Fruit fly (Drosophila melanogaster): ENCODE data around the gene stx.

The stx gene

DNA sequence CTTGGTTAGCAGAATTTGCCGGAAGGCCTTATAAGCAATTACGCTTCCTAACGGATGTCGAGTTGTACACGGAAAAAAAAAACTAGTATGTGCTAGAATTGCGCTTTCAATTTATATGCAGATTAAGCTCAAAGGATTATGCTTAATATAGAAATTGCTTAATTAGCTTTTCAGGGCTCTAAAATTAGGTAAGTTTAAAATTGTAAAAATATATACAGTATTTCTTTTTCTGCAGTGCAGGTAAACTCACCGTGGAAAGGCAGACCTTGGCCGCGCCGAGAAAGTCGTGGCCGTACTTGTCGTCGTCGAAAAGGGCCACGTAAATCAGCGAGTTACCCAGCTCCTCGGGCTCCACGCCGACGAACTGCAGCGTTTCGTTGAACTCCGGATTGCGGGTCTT is 5.9 kb upstream of the stx start:
- TF ChIP-seq CG17806 (tag; optimal IDR thresholded peaks at IDR 0.05) = peak; percentile 5
- no peak for TF ChIP-seq CG12605 (GFP tag; IDR thresholded peaks at IDR 0.05)

DNA sequence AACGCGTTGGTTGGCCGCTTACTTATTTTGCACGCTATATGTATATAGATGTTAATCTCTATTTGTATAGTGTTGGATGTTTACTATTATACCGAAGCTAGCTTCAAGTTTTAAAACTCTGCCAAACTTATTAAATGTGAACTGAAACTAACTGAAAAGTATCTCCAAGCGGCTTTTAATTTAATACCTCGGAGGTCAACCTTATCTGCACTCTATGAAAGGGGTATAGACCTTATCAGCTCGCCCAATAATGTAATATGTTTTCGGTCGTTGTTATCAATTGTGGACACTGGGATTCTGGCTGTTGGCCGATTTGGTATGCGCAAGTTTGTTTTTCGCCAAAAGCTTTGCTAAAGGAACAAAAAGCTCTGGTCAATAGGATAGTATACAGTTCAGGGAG is 3.9 kb upstream of the stx start:
- no peak for TF ChIP-seq D1 (tag; optimal IDR thresholded peaks at IDR 0.05)
- TF ChIP-seq Pif1A (GFP tag; optimal IDR thresholded peaks at IDR 0.05) = no peak
- TF ChIP-seq CG8159 (tag; optimal IDR thresholded peaks at IDR 0.05) = no peak
- no peak for TF ChIP-seq CG14655 (GFP tag; optimal IDR thresholded peaks at IDR 0.05)
- no peak for TF ChIP-seq Ets98B (GFP tag; IDR thresholded peaks at IDR 0.05)
- TF ChIP-seq Pif1B (GFP tag; optimal IDR thresholded peaks at IDR 0.05) = no peak
- no peak for TF ChIP-seq gl (tag; optimal IDR thresholded peaks at IDR 0.05)
- TF ChIP-seq CG32121 (GFP tag; IDR thresholded peaks at IDR 0.05) = no peak
- no peak for TF ChIP-seq CG13204 (GFP tag; optimal IDR thresholded peaks at IDR 0.05)
- TF ChIP-seq CG15710 (tag; optimal IDR thresholded peaks at IDR 0.05) = no peak
- TF ChIP-seq Snoo (tag; optimal IDR thresholded peaks at IDR 0.05) = no peak
- no peak for TF ChIP-seq fd96Ca (GFP tag; IDR thresholded peaks at IDR 0.05)

DNA sequence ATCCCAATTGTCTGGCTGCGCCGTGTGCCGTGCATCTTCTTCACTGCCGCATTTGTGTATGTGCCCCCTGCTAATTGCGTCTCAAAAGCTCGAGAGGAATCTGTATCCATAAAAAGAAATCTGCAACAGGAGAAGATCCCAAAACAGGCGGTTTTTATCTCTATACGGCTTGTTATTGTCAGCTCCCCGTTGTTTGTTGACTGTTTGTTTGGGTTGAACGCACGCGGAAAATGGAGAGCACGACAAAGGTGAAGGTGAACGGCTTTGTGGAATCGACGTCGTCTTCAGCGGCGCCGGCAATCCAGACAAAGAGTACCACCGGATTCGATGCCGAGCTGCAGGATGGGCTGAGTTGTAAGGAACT is 829 bp upstream of the stx start:
- TF ChIP-seq Ets98B (GFP tag; IDR thresholded peaks at IDR 0.05) (no peak), CG14655 (GFP tag; optimal IDR thresholded peaks at IDR 0.05) (no peak), CG12605 (GFP tag; IDR thresholded peaks at IDR 0.05) (no peak), D1 (tag; optimal IDR thresholded peaks at IDR 0.05) (no peak), EcR (GFP tag; optimal IDR thresholded peaks at IDR 0.05) (peak; percentile 87)

dm6 chrX:10744315-10744767 is 402 bp downstream of the stx start, which contains the start of gene ras:
TSS of gene ras (plus strand) at chrX:10744502.
- TF ChIP-seq D1 (tag; optimal IDR thresholded peaks at IDR 0.05) (no peak), CG15710 (tag; optimal IDR thresholded peaks at IDR 0.05) (no peak), CG14655 (GFP tag; optimal IDR thresholded peaks at IDR 0.05) (no peak), rn (GFP tag; IDR thresholded peaks at IDR 0.05) (no peak), CG10348 (GFP tag; IDR thresholded peaks at IDR 0.05) (no peak), CG12605 (GFP tag; IDR thresholded peaks at IDR 0.05) (no peak), CG17806 (tag; optimal IDR thresholded peaks at IDR 0.05) (no peak), Pif1B (GFP tag; optimal IDR thresholded peaks at IDR 0.05) (no peak), CG4496 (GFP tag; IDR thresholded peaks at IDR 0.05) (no peak), CG34367 (tag; optimal IDR thresholded peaks at IDR 0.05) (no peak), CG8159 (tag; optimal IDR thresholded peaks at IDR 0.05) (no peak), Pif1A (GFP tag; optimal IDR thresholded peaks at IDR 0.05) (no peak), CG9948 (tag; optimal IDR thresholded peaks at IDR 0.05) (no peak), EcR (GFP tag; optimal IDR thresholded peaks at IDR 0.05) (no peak), gl (tag; optimal IDR thresholded peaks at IDR 0.05) (no peak), CG13204 (GFP tag; optimal IDR thresholded peaks at IDR 0.05) (no peak), Snoo (tag; optimal IDR thresholded peaks at IDR 0.05) (no peak), Ets98B (GFP tag; IDR thresholded peaks at IDR 0.05) (no peak), fd96Ca (GFP tag; IDR thresholded peaks at IDR 0.05) (no peak), CG32121 (GFP tag; IDR thresholded peaks at IDR 0.05) (no peak)

DNA sequence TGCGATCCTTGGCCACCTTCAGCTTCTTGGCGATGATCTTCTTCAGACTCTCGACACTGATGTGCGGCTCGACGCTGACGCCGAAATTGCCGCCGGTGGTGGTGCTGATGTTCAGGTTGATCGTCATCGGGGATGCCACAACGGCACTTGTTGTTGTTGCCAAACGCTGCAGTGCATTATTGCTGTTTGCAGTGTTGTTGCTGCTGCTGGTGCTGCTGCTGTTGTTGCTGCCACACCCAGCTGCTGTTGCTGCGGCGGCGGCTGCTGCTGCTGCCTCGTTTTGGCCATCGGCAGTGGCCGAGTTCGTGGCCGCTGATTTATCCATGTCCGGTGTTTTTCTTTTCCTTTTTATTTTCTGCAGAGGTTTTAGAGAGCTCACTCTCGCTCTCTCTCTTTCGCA is 918 bp downstream of the stx start:
- TF ChIP-seq CG14655 (GFP tag; optimal IDR thresholded peaks at IDR 0.05) (peak; percentile 37), rn (GFP tag; IDR thresholded peaks at IDR 0.05) (no peak), fd96Ca (GFP tag; IDR thresholded peaks at IDR 0.05) (no peak), CG13204 (GFP tag; optimal IDR thresholded peaks at IDR 0.05) (peak; percentile 51), EcR (GFP tag; optimal IDR thresholded peaks at IDR 0.05) (no peak), CG32121 (GFP tag; IDR thresholded peaks at IDR 0.05) (peak; percentile 30; the same call in 1 of the 2 replicates), Ets98B (GFP tag; IDR thresholded peaks at IDR 0.05) (no peak), Pif1B (GFP tag; optimal IDR thresholded peaks at IDR 0.05) (no peak)

- TF ChIP-seq Pif1B (GFP tag; optimal IDR thresholded peaks at IDR 0.05) (no peak), gl (tag; optimal IDR thresholded peaks at IDR 0.05) (no peak), CG4496 (GFP tag; IDR thresholded peaks at IDR 0.05) (peak; percentile 67; the same call in 2 of the 3 replicates), Ets98B (GFP tag; IDR thresholded peaks at IDR 0.05) (peak; percentile 41), CG17806 (tag; optimal IDR thresholded peaks at IDR 0.05) (no peak), CG13204 (GFP tag; optimal IDR thresholded peaks at IDR 0.05) (no peak), CG8159 (tag; optimal IDR thresholded peaks at IDR 0.05) (peak; percentile 16), CG14655 (GFP tag; optimal IDR thresholded peaks at IDR 0.05) (peak; percentile 43), CG10348 (GFP tag; IDR thresholded peaks at IDR 0.05) (no peak), CG12605 (GFP tag; IDR thresholded peaks at IDR 0.05) (peak; percentile 60), fd96Ca (GFP tag; IDR thresholded peaks at IDR 0.05) (0 out of 3 replicates have a peak, but pooled peaks have one; percentile 44), CG15710 (tag; optimal IDR thresholded peaks at IDR 0.05) (no peak)
Observed at dm6 chrX:10742578-10742976, 2.2 kb downstream of the stx start.

DNA sequence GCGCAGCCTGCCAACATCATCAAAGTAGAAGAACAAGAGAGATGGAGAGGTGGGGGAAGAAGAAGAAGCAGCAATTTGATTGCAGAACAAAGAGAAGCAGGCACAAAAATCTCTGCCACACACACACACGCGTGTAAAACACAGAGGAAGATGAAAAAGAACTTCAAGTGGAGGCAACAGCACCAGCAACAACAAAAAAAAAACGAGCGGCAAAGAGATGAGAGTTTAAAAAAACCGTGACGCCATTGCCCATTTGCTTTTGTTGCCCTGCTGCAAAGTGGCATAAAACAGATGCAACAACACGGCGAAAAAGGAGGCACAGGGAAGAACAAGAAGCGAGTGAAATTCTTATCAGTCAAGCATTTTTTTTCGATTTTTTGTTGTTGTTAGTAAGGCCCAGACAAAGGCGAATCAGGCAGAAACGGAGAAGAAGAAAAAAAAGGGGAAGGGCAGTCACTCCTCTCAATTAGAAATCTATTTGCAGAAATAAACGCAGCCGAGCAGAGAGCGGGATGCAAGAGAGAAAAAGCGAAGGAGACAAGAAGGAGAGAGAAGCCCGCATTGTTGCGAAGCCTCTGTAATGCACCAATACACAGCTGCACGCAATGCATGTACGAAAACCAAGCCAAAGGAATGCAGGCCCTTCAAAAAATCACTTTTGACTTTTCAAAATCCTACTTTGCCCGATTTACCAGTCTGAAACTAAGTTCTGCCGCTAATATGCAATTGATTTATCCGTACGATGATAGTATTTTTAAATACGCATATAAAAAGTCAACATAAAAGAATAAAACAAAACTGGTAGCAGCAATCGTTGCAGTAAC is 2.8 kb downstream of the stx start:
- peak; percentile 25 for TF ChIP-seq Pif1A (GFP tag; optimal IDR thresholded peaks at IDR 0.05)
- TF ChIP-seq CG17806 (tag; optimal IDR thresholded peaks at IDR 0.05) = peak; percentile 8
- TF ChIP-seq fd96Ca (GFP tag; IDR thresholded peaks at IDR 0.05) = 0 out of 3 replicates have a peak, but pooled peaks have one; percentile 29
- TF ChIP-seq CG34367 (tag; optimal IDR thresholded peaks at IDR 0.05) = peak; percentile 41
- peak; percentile 51 for TF ChIP-seq CG8301 (tag; optimal IDR thresholded peaks at IDR 0.05)
- peak; percentile 80 for TF ChIP-seq CG4496 (GFP tag; IDR thresholded peaks at IDR 0.05)
- no peak for TF ChIP-seq rn (GFP tag; IDR thresholded peaks at IDR 0.05)
- TF ChIP-seq Snoo (tag; optimal IDR thresholded peaks at IDR 0.05) = no peak
- TF ChIP-seq gl (tag; optimal IDR thresholded peaks at IDR 0.05) = peak; percentile 61
- TF ChIP-seq CG9948 (tag; optimal IDR thresholded peaks at IDR 0.05) = peak; percentile 26
- TF ChIP-seq CG10348 (GFP tag; IDR thresholded peaks at IDR 0.05) = no peak
- no peak for TF ChIP-seq Ets98B (GFP tag; IDR thresholded peaks at IDR 0.05)
- no peak for TF ChIP-seq D1 (tag; optimal IDR thresholded peaks at IDR 0.05)
- peak; percentile 75 for TF ChIP-seq CG14655 (GFP tag; optimal IDR thresholded peaks at IDR 0.05)
- TF ChIP-seq CG12605 (GFP tag; IDR thresholded peaks at IDR 0.05) = peak; percentile 60; the same call in 1 of the 2 replicates
- peak; percentile 48 for TF ChIP-seq CG8159 (tag; optimal IDR thresholded peaks at IDR 0.05)
- peak; percentile 50 for TF ChIP-seq CG13204 (GFP tag; optimal IDR thresholded peaks at IDR 0.05)
- TF ChIP-seq CG32121 (GFP tag; IDR thresholded peaks at IDR 0.05) = peak; percentile 26; the same call in 1 of the 2 replicates
- peak; percentile 11 for TF ChIP-seq Pif1B (GFP tag; optimal IDR thresholded peaks at IDR 0.05)
- TF ChIP-seq CG15710 (tag; optimal IDR thresholded peaks at IDR 0.05) = peak; percentile 53
- TF ChIP-seq EcR (GFP tag; optimal IDR thresholded peaks at IDR 0.05) = peak; percentile 71

Measured in whole organism, pupa.